Worm (Caenorhabditis elegans): ENCODE measurements around the gene nasp-1.

nasp-1 gene

DNA sequence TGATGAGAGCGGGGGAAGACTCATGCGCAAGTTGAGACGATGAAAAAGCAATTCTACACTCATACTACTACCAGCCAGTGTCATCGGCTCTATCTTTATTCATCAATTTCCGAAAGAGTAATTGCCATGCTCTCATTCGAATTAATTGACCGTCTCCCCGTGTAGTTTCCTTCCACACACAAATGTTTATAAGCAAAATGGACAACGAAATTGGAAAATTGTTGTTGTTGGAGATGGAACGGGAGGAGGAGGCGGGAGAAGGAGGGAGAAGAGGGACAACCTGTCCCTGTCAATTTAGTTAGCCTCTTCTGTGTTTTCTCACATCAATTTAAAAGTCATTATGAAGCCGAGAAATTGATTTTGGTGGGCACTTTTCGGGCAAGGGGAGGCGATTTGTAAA is 33.8 kb upstream of the nasp-1 start:
- no peak for TF ChIP-seq C17E4.6 (GFP tag; IDR thresholded peaks at IDR 0.05)
- no peak for TF ChIP-seq repo-1 (tag; optimal IDR thresholded peaks at IDR 0.05)
- no peak for TF ChIP-seq pha-4 (tag; optimal IDR thresholded peaks at IDR 0.05)
- no peak for TF ChIP-seq B0035.1 (tag; optimal IDR thresholded peaks at IDR 0.05)
- no peak for TF ChIP-seq attf-5 (GFP tag; optimal IDR thresholded peaks at IDR 0.05)
- TF ChIP-seq ztf-26 (tag; optimal IDR thresholded peaks at IDR 0.05), result no peak
- no peak for TF ChIP-seq ztf-6 (GFP tag; IDR thresholded peaks at IDR 0.05)
- no peak for TF ChIP-seq F37B4.10 (GFP tag; IDR thresholded peaks at IDR 0.05)
- TF ChIP-seq F39B2.1 (GFP tag; IDR thresholded peaks at IDR 0.05), result no peak
- no peak for TF ChIP-seq hmg-1.2 (GFP tag; IDR thresholded peaks at IDR 0.05)
- TF ChIP-seq bed-2 (GFP tag; IDR thresholded peaks at IDR 0.05), result no peak
- no peak for TF ChIP-seq xnd-1 (tag; optimal IDR thresholded peaks at IDR 0.05)
- TF ChIP-seq B0336.3 (GFP tag; IDR thresholded peaks at IDR 0.05), result no peak
- no peak for TF ChIP-seq somi-1 (GFP tag; optimal IDR thresholded peaks at IDR 0.05)
- TF ChIP-seq lin-54 (GFP tag; optimal IDR thresholded peaks at IDR 0.05), result no peak
- TF ChIP-seq ceh-91 (GFP tag; IDR thresholded peaks at IDR 0.05), result no peak
- no peak for TF ChIP-seq Y56A3A.18 (GFP tag; IDR thresholded peaks at IDR 0.05)
- no peak for TF ChIP-seq pbrm-1 (GFP tag; IDR thresholded peaks at IDR 0.05)
- TF ChIP-seq attf-6 (GFP tag; IDR thresholded peaks at IDR 0.05), result no peak

DNA sequence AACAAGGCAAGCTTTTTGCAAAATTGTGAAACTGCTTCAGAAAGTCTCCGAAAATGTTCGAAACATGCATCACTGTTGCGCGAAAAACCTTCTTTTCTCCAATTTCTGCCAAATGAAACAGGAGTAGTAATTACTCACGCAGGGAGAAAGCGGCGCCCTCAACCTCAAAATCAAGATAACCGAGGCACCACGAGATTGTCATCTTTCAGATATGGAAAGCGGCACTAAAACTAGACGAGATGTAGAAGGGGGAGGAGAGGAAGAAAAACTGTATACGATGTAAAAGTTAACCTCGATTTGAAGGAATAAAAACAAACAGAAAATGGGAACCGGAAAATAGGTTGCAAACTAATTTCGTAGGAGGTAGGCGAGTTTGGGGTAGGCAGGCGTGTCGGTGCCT is 29.9 kb upstream of the nasp-1 start:
- TF ChIP-seq dpl-1 (GFP tag; optimal IDR thresholded peaks at IDR 0.05) (no peak), ZK185.1 (tag; optimal IDR thresholded peaks at IDR 0.05; ENCODE audit: poor library complexity, severe bottlenecking) (no peak), nhr-90 (tag; optimal IDR thresholded peaks at IDR 0.05) (no peak), gei-17 (GFP tag; optimal IDR thresholded peaks at IDR 0.05) (no peak), lir-1 (GFP tag; conservative IDR thresholded peaks at IDR 0.05) (no peak), ceh-100 (GFP tag; IDR thresholded peaks at IDR 0.05) (no peak), F55B11.4 (tag; optimal IDR thresholded peaks at IDR 0.05; ENCODE audit: borderline replicate concordance, insufficient read depth) (no peak), lin-26 (GFP tag; IDR thresholded peaks at IDR 0.05) (no peak), mxl-1 (tag; optimal IDR thresholded peaks at IDR 0.05) (no peak), Y95B8A.8 (GFP tag; IDR thresholded peaks at IDR 0.05) (no peak), hrde-1 (tag; optimal IDR thresholded peaks at IDR 0.05; ENCODE audit: borderline replicate concordance) (no peak)

DNA sequence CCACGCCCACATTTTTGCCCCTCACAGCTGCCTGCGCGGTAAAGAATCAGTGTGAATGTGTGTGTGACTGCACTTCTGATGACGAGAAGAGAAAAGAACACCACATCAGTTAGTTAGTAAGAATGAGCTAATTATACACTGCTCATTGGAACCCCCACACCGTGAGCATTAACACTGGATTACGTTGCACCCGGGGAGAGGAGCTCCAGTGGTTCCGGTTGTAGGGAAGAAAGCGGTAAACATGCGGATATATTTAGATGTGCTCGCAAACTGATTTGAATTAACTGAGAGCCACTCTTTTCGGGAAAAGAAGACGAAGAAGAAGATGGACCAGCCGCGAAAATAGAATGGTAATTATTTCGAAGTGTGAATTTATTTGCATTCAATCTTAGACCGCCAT is 19.6 kb upstream of the nasp-1 start:
- no peak for TF ChIP-seq pha-4 (tag; optimal IDR thresholded peaks at IDR 0.05)
- TF ChIP-seq B0336.3 (GFP tag; IDR thresholded peaks at IDR 0.05), result no peak
- no peak for TF ChIP-seq nfya-2 (GFP tag; IDR thresholded peaks at IDR 0.05)

DNA sequence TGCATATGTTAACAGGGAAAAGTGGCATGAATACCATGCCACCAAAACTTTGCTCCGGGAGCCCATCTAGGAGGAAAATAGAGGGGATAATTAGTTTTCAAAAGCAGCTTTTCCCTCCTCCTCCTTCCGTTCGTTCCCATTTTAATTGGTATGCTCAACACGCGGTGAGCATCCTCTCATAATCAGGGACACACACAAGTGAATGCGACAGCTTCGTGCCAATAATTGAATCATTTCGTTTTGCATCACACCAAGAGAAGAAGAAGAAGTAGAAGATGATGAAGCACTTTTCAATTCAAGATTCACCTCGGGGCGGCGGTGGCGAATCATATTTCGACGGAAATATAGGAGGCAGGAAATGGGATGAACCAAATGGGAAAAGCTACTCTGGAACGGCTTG is 18.3 kb upstream of the nasp-1 start:
- TF ChIP-seq dpff-1 (tag; optimal IDR thresholded peaks at IDR 0.05) (no peak), ceh-79 (tag; optimal IDR thresholded peaks at IDR 0.05) (no peak), ceh-58 (GFP tag; IDR thresholded peaks at IDR 0.05) (no peak), hlh-12 (tag; optimal IDR thresholded peaks at IDR 0.05) (no peak), nhr-90 (tag; optimal IDR thresholded peaks at IDR 0.05) (no peak), egl-18 (GFP tag; IDR thresholded peaks at IDR 0.05) (no peak), dpl-1 (GFP tag; optimal IDR thresholded peaks at IDR 0.05) (no peak), Y56A3A.18 (GFP tag; IDR thresholded peaks at IDR 0.05) (no peak), repo-1 (tag; optimal IDR thresholded peaks at IDR 0.05) (no peak), sea-2 (GFP tag; IDR thresholded peaks at IDR 0.05) (no peak), lsl-1 (GFP tag; optimal IDR thresholded peaks at IDR 0.05) (no peak), C17E4.6 (GFP tag; IDR thresholded peaks at IDR 0.05) (no peak), lag-1 (GFP tag; IDR thresholded peaks at IDR 0.05) (no peak), lsy-27 (tag; optimal IDR thresholded peaks at IDR 0.05; ENCODE audit: borderline replicate concordance, insufficient read depth) (no peak), T07F8.4 (tag; optimal IDR thresholded peaks at IDR 0.05) (no peak), aptf-2 (GFP tag; conservative IDR thresholded peaks at IDR 0.05) (no peak), K11D2.4 (GFP tag; IDR thresholded peaks at IDR 0.05) (no peak), lin-40 (tag; optimal IDR thresholded peaks at IDR 0.05) (no peak), tbp1 (GFP tag; optimal IDR thresholded peaks at IDR 0.05) (no peak)
